Worm (Caenorhabditis elegans): ENCODE data around the gene Y94H6A.5.

- TF ChIP-seq him-1 (tag; optimal IDR thresholded peaks at IDR 0.05) (no peak), dao-5 (tag; optimal IDR thresholded peaks at IDR 0.05) (no peak), W03F9.2 (tag; optimal IDR thresholded peaks at IDR 0.05) (no peak)
Observed at ce11 chrIV:2742470-2743044, 38.8 kb upstream of the Y94H6A.5 start, which contains the start of gene nhr-277.

Measured in whole organism, L4/young adult.